Worm (Caenorhabditis elegans): ENCODE measurements around the gene F47D12.3.
A peak's percentile ranks its signal among the peaks of the same experiment; 100 is the strongest.

The F47D12.3 gene

DNA sequence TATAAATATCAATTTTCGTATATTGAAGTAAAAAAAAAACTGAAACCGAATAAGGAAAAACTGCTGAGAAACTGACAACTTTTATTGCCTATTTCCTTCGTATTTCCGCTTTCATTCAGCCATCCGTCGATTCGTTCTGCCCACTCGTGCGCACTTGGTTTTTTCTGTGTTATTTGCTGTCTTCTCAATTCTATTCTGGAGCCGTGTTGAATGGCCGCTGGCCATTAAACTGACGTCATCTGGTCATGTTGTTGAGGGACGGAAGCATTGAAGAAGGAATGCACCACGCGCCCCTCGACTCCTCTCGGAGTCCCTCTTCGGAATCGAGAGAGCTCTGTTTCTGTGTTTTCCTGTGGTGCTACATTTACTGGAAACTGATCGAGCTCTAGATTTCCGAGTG lies 50.3 kb downstream of the F47D12.3 start (continued):
- no peak for TF ChIP-seq ceh-63 (GFP tag; optimal IDR thresholded peaks at IDR 0.05)
- no peak for TF ChIP-seq lin-15B (tag; optimal IDR thresholded peaks at IDR 0.05)
- TF ChIP-seq mep-1 (tag; optimal IDR thresholded peaks at IDR 0.05), result no peak
- no peak for TF ChIP-seq jun-1 (tag; optimal IDR thresholded peaks at IDR 0.05)
- TF ChIP-seq ceh-90 (tag; optimal IDR thresholded peaks at IDR 0.05), result no peak
- no peak for TF ChIP-seq C16A3.4 (tag; optimal IDR thresholded peaks at IDR 0.05)
- peak; percentile 44 for TF ChIP-seq egl-13 (tag; optimal IDR thresholded peaks at IDR 0.05)
- no peak for TF ChIP-seq dpl-1 (GFP tag; optimal IDR thresholded peaks at IDR 0.05)
- TF ChIP-seq aly-2 (tag; optimal IDR thresholded peaks at IDR 0.05), result no peak
- no peak for TF ChIP-seq snpc-4 (tag; optimal IDR thresholded peaks at IDR 0.05)
- TF ChIP-seq nhr-11 (tag; optimal IDR thresholded peaks at IDR 0.05), result no peak
- TF ChIP-seq unc-62 (GFP tag; optimal IDR thresholded peaks at IDR 0.05), result no peak
- no peak for TF ChIP-seq zip-4 (GFP tag; optimal IDR thresholded peaks at IDR 0.05)
- no peak for TF ChIP-seq nhr-237 (tag; optimal IDR thresholded peaks at IDR 0.05)
- no peak for TF ChIP-seq F16B12.6 (tag; optimal IDR thresholded peaks at IDR 0.05)
- TF ChIP-seq mdl-1 (tag; optimal IDR thresholded peaks at IDR 0.05), result no peak
- no peak for TF ChIP-seq zag-1 (tag; optimal IDR thresholded peaks at IDR 0.05)
- no peak for TF ChIP-seq nhr-90 (tag; optimal IDR thresholded peaks at IDR 0.05; ENCODE audit: poor library complexity)
- TF ChIP-seq ceh-88 (GFP tag; IDR thresholded peaks at IDR 0.05), result no peak
- no peak for TF ChIP-seq ets-5 (GFP tag; IDR thresholded peaks at IDR 0.05)
- peak; percentile 52 for TF ChIP-seq nhr-47 (tag; optimal IDR thresholded peaks at IDR 0.05)
- no peak for TF ChIP-seq fkh-4 (tag; optimal IDR thresholded peaks at IDR 0.05; ENCODE audit: borderline replicate concordance)
- no peak for TF ChIP-seq nhr-85 (tag)
- TF ChIP-seq ztf-4 (tag; optimal IDR thresholded peaks at IDR 0.05), result no peak
- no peak for TF ChIP-seq mef-2 (tag; optimal IDR thresholded peaks at IDR 0.05)
- no peak for TF ChIP-seq nhr-12 (tag; optimal IDR thresholded peaks at IDR 0.05)
- TF ChIP-seq mab-9 (GFP tag; IDR thresholded peaks at IDR 0.05), result no peak
- TF ChIP-seq lin-39 (tag; optimal IDR thresholded peaks at IDR 0.05), result no peak
- TF ChIP-seq grh-1 (GFP tag; IDR thresholded peaks at IDR 0.05), result no peak
- TF ChIP-seq elt-2 (tag; optimal IDR thresholded peaks at IDR 0.05), result no peak
- peak; percentile 46 for TF ChIP-seq irx-1 (tag; optimal IDR thresholded peaks at IDR 0.05)
- TF ChIP-seq lir-3 (tag; optimal IDR thresholded peaks at IDR 0.05; ENCODE audit: poor library complexity), result no peak
- TF ChIP-seq vab-15 (tag; optimal IDR thresholded peaks at IDR 0.05), result no peak
- TF ChIP-seq C34B4.2 (tag; optimal IDR thresholded peaks at IDR 0.05), result no peak
- no peak for TF ChIP-seq sptf-1 (tag; optimal IDR thresholded peaks at IDR 0.05)
- no peak for TF ChIP-seq pag-3 (tag; optimal IDR thresholded peaks at IDR 0.05; ENCODE audit: borderline replicate concordance, insufficient read depth)
- peak in 1 of 3 experiments; percentile 7 for TF ChIP-seq ceh-82 (tag; optimal IDR thresholded peaks at IDR 0.05)
- TF ChIP-seq nhr-19 (GFP tag; conservative IDR thresholded peaks at IDR 0.05), result no peak
- TF ChIP-seq lsy-2 (tag; optimal IDR thresholded peaks at IDR 0.05), result peak in 1 of 2 experiments; percentile 48
- TF ChIP-seq unc-86 (tag; optimal IDR thresholded peaks at IDR 0.05), result peak; percentile 37
- TF ChIP-seq efl-3 (GFP tag; optimal IDR thresholded peaks at IDR 0.05), result no peak
- no peak for TF ChIP-seq egl-27 (tag; optimal IDR thresholded peaks at IDR 0.05)
- TF ChIP-seq unc-130 (tag; optimal IDR thresholded peaks at IDR 0.05), result no peak
- no peak for TF ChIP-seq sup-37 (GFP tag; optimal IDR thresholded peaks at IDR 0.05)
- 0 out of 2 replicates have a peak, but pooled peaks have one; percentile 2 for TF ChIP-seq isw-1 (GFP tag; IDR thresholded peaks at IDR 0.05)
- no peak for TF ChIP-seq nhr-28 (tag; optimal IDR thresholded peaks at IDR 0.05)
- peak; percentile 67 for TF ChIP-seq nhr-71 (tag; optimal IDR thresholded peaks at IDR 0.05)
- TF ChIP-seq sox-4 (tag; optimal IDR thresholded peaks at IDR 0.05), result no peak
- TF ChIP-seq unc-98 (GFP tag; IDR thresholded peaks at IDR 0.05), result no peak
- no peak for TF ChIP-seq C04F5.9 (tag; optimal IDR thresholded peaks at IDR 0.05)

Data from whole organism, L1 larva.